Worm (Caenorhabditis elegans): ENCODE results near the gene T21C9.11.

The T21C9.11 gene

DNA sequence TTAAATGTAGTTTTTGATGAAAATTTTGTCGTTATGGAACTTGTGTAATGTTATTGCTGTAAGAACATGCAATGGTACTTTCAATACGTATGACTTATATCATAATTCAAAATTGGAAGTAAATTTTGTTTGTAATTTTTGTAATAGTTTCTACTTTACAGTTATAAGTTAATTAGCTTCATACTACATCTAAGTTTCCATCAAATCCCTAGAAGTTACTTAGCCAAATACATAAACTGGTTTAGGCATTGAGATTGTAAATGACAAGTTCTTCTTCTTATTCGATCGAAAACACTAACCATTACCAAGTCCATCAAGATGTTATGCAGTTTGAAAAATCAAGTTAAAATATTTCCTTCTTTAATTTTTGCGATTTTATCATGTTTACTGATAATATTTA is 45.0 kb downstream of the T21C9.11 start, which contains the start of gene F32G8.2:
F32G8.2 (plus strand) TSS at position 301 of the 400 bp plus-strand sequence.
- no peak for TF ChIP-seq snpc-4 (tag; optimal IDR thresholded peaks at IDR 0.05)
- TF ChIP-seq lin-13 (GFP tag; optimal IDR thresholded peaks at IDR 0.05) = no peak
- no peak for TF ChIP-seq nhr-77 (tag; optimal IDR thresholded peaks at IDR 0.05)
- TF ChIP-seq nhr-12 (tag; optimal IDR thresholded peaks at IDR 0.05) = no peak
- no peak for TF ChIP-seq alr-1 (tag; optimal IDR thresholded peaks at IDR 0.05)
- TF ChIP-seq blmp-1 (tag; optimal IDR thresholded peaks at IDR 0.05; ENCODE audit: insufficient read depth) = no peak
- no peak for TF ChIP-seq fos-1 (tag; optimal IDR thresholded peaks at IDR 0.05)
- no peak for TF ChIP-seq C34F6.9 (tag; optimal IDR thresholded peaks at IDR 0.05)
- TF ChIP-seq nhr-21 (tag; optimal IDR thresholded peaks at IDR 0.05) = no peak

DNA sequence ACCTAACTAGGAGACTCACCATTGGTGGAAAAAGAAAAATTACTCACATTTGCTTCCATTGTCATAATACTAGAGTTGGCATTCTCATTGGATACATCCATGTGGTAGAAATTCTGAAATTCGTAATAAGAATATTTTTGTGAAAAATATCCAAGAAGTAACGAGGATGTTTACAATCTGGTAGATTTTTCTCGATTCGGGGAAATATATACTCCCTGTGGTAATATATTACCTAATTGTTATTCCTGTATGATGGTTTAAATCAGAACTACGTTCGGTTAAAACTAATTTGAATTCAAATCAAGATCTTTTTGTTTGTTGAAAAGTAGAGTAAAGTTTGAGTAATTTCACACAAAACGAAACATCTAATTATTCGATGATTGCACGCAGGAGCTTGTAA is 45.7 kb downstream of the T21C9.11 start, which contains the start of gene srd-34:
srd-34 (minus strand) TSS at position 101 of the 400 bp plus-strand sequence.
- TF ChIP-seq unc-62 (GFP tag; optimal IDR thresholded peaks at IDR 0.05) (no peak), nhr-10 (tag; optimal IDR thresholded peaks at IDR 0.05) (no peak), dmd-4 (tag; optimal IDR thresholded peaks at IDR 0.05) (no peak), zag-1 (tag; optimal IDR thresholded peaks at IDR 0.05) (no peak), nhr-23 (tag; optimal IDR thresholded peaks at IDR 0.05) (no peak), sma-3 (GFP tag; optimal IDR thresholded peaks at IDR 0.05) (no peak), mdl-1 (tag; optimal IDR thresholded peaks at IDR 0.05) (no peak), ama-1 (optimal IDR thresholded peaks at IDR 0.05) (no peak), crh-2 (tag; optimal IDR thresholded peaks at IDR 0.05) (no peak), nhr-12 (tag; optimal IDR thresholded peaks at IDR 0.05) (no peak), nhr-21 (tag; optimal IDR thresholded peaks at IDR 0.05) (no peak), unc-55 (GFP tag; optimal IDR thresholded peaks at IDR 0.05) (no peak), mbf-1 (tag; optimal IDR thresholded peaks at IDR 0.05) (no peak)

DNA sequence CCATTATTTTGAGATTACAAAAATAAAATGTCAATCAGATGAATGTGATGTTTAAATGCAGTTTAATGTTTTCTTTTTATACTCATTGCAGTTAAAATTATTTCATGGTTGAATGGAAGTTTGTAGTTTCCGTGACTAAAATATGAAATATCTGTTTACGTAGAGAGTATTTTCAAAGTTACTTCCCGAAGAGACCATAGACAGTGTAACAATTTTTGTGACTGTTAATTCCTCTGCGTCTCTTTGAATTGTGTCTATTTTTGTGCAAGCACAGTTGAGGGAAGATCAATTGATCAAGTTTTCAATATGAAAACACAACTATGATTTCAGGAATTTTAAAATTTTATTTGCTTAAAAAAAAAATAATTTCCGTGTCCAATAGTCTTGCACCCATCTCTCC is 48.0 kb downstream of the T21C9.11 start, which contains the start of gene F25D1.5:
F25D1.5 (minus strand) TSS at position 35 of the 400 bp plus-strand sequence.
- TF ChIP-seq sma-9 (GFP tag; optimal IDR thresholded peaks at IDR 0.05) (peak; percentile 59), sma-9 (tag; optimal IDR thresholded peaks at IDR 0.05) (no peak), alr-1 (tag; optimal IDR thresholded peaks at IDR 0.05) (no peak), sma-3 (GFP tag; optimal IDR thresholded peaks at IDR 0.05) (no peak), nhr-77 (tag; optimal IDR thresholded peaks at IDR 0.05) (peak; percentile 27), ama-1 (optimal IDR thresholded peaks at IDR 0.05) (no peak), fos-1 (tag; optimal IDR thresholded peaks at IDR 0.05) (peak; percentile 41), lsy-2 (tag; optimal IDR thresholded peaks at IDR 0.05) (no peak), dmd-4 (tag; optimal IDR thresholded peaks at IDR 0.05) (no peak), crh-2 (tag; optimal IDR thresholded peaks at IDR 0.05) (peak; percentile 24), ZK546.5 (tag; optimal IDR thresholded peaks at IDR 0.05) (no peak), ztf-11 (tag; optimal IDR thresholded peaks at IDR 0.05) (no peak)
